ENCODE assay signal across 1 fruit fly cellular context in genomic region chr3L:19216377-19216776, dm6.
TF ChIP-seq lines count a peak whose summit lies in the region.

No protein-coding gene starts in this region.

TF ChIP-seq in whole organism, embryonic, 481 proteins besides CTCF, POLR2A, EP300 and RAD21 (continued from another document and continues in another):
- TF ChIP-seq CG14710 (tag; optimal IDR thresholded peaks at IDR 0.05; lab: Kevin White, UChicago) (peak; percentile 0), nau (GFP tag; optimal IDR thresholded peaks at IDR 0.05; lab: Kevin White, UChicago) (no peak), Mad (GFP tag; optimal IDR thresholded peaks at IDR 0.05; lab: Kevin White, UChicago) (no peak), sisA (GFP tag; IDR thresholded peaks at IDR 0.05; lab: Robert Waterston, UW) (peak; percentile 17; the same call in 1 of the 2 replicates), shn (GFP tag; optimal IDR thresholded peaks at IDR 0.05; lab: Kevin White, UChicago) (no peak), CG7556 (GFP tag; optimal IDR thresholded peaks at IDR 0.05; lab: Kevin White, UChicago) (peak; percentile 48), Hr51 (GFP tag; optimal IDR thresholded peaks at IDR 0.05; lab: Kevin White, UChicago) (peak in 1 of 2 experiments; percentile 71), caup (GFP tag; optimal IDR thresholded peaks at IDR 0.05; lab: Kevin White, UChicago; ENCODE audit: severe bottlenecking) (peak; percentile 37), usp (GFP tag; optimal IDR thresholded peaks at IDR 0.05; lab: Kevin White, UChicago) (no peak), CG18262 (tag; optimal IDR thresholded peaks at IDR 0.05; lab: Kevin White, UChicago) (peak; percentile 41), CG43689 (GFP tag; IDR thresholded peaks at IDR 0.05; lab: Robert Waterston, UW) (no peak), nerfin-1 (tag; optimal IDR thresholded peaks at IDR 0.05; lab: Kevin White, UChicago) (peak; percentile 10), ranshi (GFP tag; IDR thresholded peaks at IDR 0.05; lab: Robert Waterston, UW) (peak; percentile 51), ind (GFP tag; optimal IDR thresholded peaks at IDR 0.05; lab: Kevin White, UChicago) (peak; percentile 40), bsh (GFP tag; optimal IDR thresholded peaks at IDR 0.05; lab: Kevin White, UChicago) (peak in 1 of 2 experiments; percentile 27), dpn (GFP tag; optimal IDR thresholded peaks at IDR 0.05; lab: Kevin White, UChicago) (peak in 1 of 2 experiments; percentile 29), Hsf (GFP tag; optimal IDR thresholded peaks at IDR 0.05; lab: Kevin White, UChicago) (no peak), pho (GFP tag; optimal IDR thresholded peaks at IDR 0.05; lab: Kevin White, UChicago) (no peak), ac (GFP tag; optimal IDR thresholded peaks at IDR 0.05; lab: Kevin White, UChicago) (no peak), CG18599 (GFP tag; optimal IDR thresholded peaks at IDR 0.05; lab: Kevin White, UChicago) (peak; percentile 71), ATbp (GFP tag; optimal IDR thresholded peaks at IDR 0.05; lab: Kevin White, UChicago) (peak; percentile 23), CG2712 (tag; optimal IDR thresholded peaks at IDR 0.05; lab: Kevin White, UChicago) (peak; percentile 51), MESR4 (GFP tag; optimal IDR thresholded peaks at IDR 0.05; lab: Kevin White, UChicago) (no peak), sug (tag; optimal IDR thresholded peaks at IDR 0.05; lab: Kevin White, UChicago) (no peak), slp2 (GFP tag; optimal IDR thresholded peaks at IDR 0.05; lab: Kevin White, UChicago) (no peak), CG7839 (tag; optimal IDR thresholded peaks at IDR 0.05; lab: Kevin White, UChicago) (peak; percentile 70), TFAM (GFP tag; optimal IDR thresholded peaks at IDR 0.05; lab: Kevin White, UChicago) (no peak), bcd (GFP tag; optimal IDR thresholded peaks at IDR 0.05; lab: Kevin White, UChicago) (peak; percentile 51), CG7372 (GFP tag; IDR thresholded peaks at IDR 0.05; lab: Robert Waterston, UW) (no peak), CG15479 (GFP tag; optimal IDR thresholded peaks at IDR 0.05; lab: Kevin White, UChicago) (no peak), CG30431 (GFP tag; optimal IDR thresholded peaks at IDR 0.05; lab: Kevin White, UChicago) (no peak), danr (GFP tag; IDR thresholded peaks at IDR 0.05; lab: Robert Waterston, UW) (no peak), CG14860 (GFP tag; IDR thresholded peaks at IDR 0.05; lab: Robert Waterston, UW; ENCODE audit: partially characterized antibody) (no peak), tna (GFP tag; IDR thresholded peaks at IDR 0.05; lab: Robert Waterston, UW; ENCODE audit: partially characterized antibody) (no peak), CG2199 (GFP tag; IDR thresholded peaks at IDR 0.05; lab: Robert Waterston, UW) (no peak), CG10209 (GFP tag; optimal IDR thresholded peaks at IDR 0.05; lab: Kevin White, UChicago) (peak; percentile 22), tin (GFP tag; optimal IDR thresholded peaks at IDR 0.05; lab: Kevin White, UChicago) (peak; percentile 7), scrt (GFP tag; optimal IDR thresholded peaks at IDR 0.05; lab: Kevin White, UChicago) (peak; percentile 52), E2f2 (GFP tag; IDR thresholded peaks at IDR 0.05; lab: Robert Waterston, UW) (peak; percentile 12; the same call in 1 of the 2 replicates), dati (GFP tag; IDR thresholded peaks at IDR 0.05; lab: Robert Waterston, UW) (no peak), br (optimal IDR thresholded peaks at IDR 0.05; lab: Kevin White, UChicago) (no peak), CG16779 (GFP tag; IDR thresholded peaks at IDR 0.05; lab: Robert Waterston, UW) (no peak), cwo (GFP tag; optimal IDR thresholded peaks at IDR 0.05; lab: Kevin White, UChicago) (peak; percentile 62), HmgZ (tag; optimal IDR thresholded peaks at IDR 0.05; lab: Kevin White, UChicago) (peak; percentile 11), fu2 (GFP tag; optimal IDR thresholded peaks at IDR 0.05; lab: Kevin White, UChicago) (no peak), CG4820 (GFP tag; optimal IDR thresholded peaks at IDR 0.05; lab: Kevin White, UChicago) (no peak), CG1233 (GFP tag; optimal IDR thresholded peaks at IDR 0.05; lab: Kevin White, UChicago) (peak; percentile 46), Chrac-16 (GFP tag; optimal IDR thresholded peaks at IDR 0.05; lab: Kevin White, UChicago) (no peak), CG4404 (GFP tag; IDR thresholded peaks at IDR 0.05; lab: Robert Waterston, UW) (no peak), pan (optimal IDR thresholded peaks at IDR 0.05; lab: Kevin White, UChicago) (no peak), pan (GFP tag; optimal IDR thresholded peaks at IDR 0.05 in 1 of 2, IDR thresholded peaks at IDR 0.05 in 1 of 2) (peak in 1 of 2 experiments; percentile 57), fd96Cb (tag; optimal IDR thresholded peaks at IDR 0.05; lab: Kevin White, UChicago) (peak; percentile 27), salm (tag; optimal IDR thresholded peaks at IDR 0.05; lab: Kevin White, UChicago) (no peak), Med (GFP tag; lab: Kevin White, UChicago) (peak; percentile 69), CG10543 (GFP tag; optimal IDR thresholded peaks at IDR 0.05; lab: Kevin White, UChicago) (no peak), CG8290 (GFP tag; optimal IDR thresholded peaks at IDR 0.05; lab: Kevin White, UChicago) (no peak), CG8290 (tag; optimal IDR thresholded peaks at IDR 0.05; lab: Kevin White, UChicago) (peak in 1 of 2 experiments; percentile 39), Nf-YB (GFP tag; optimal IDR thresholded peaks at IDR 0.05; lab: Kevin White, UChicago) (no peak), p53 (GFP tag; optimal IDR thresholded peaks at IDR 0.05; lab: Kevin White, UChicago) (no peak), ken (GFP tag; IDR thresholded peaks at IDR 0.05; lab: Robert Waterston, UW) (0 out of 3 replicates have a peak, but pooled peaks have one; percentile 21), insv (GFP tag; optimal IDR thresholded peaks at IDR 0.05; lab: Kevin White, UChicago) (no peak), CG12391 (tag; optimal IDR thresholded peaks at IDR 0.05; lab: Kevin White, UChicago) (peak; percentile 48), Rfx (GFP tag; IDR thresholded peaks at IDR 0.05; lab: Robert Waterston, UW) (peak; percentile 67), Oli (tag; optimal IDR thresholded peaks at IDR 0.05; lab: Kevin White, UChicago) (peak; percentile 34), Xbp1 (GFP tag; optimal IDR thresholded peaks at IDR 0.05; lab: Kevin White, UChicago) (peak; percentile 35), Jarid2 (GFP tag; optimal IDR thresholded peaks at IDR 0.05; lab: Kevin White, UChicago) (peak; percentile 8), PHDP (tag; optimal IDR thresholded peaks at IDR 0.05; lab: Kevin White, UChicago) (peak; percentile 67), CG33557 (GFP tag; optimal IDR thresholded peaks at IDR 0.05; lab: Kevin White, UChicago) (no peak), Atf-2 (GFP tag; optimal IDR thresholded peaks at IDR 0.05; lab: Kevin White, UChicago) (no peak), yki (optimal IDR thresholded peaks at IDR 0.05; lab: Kevin White, UChicago) (no peak), NFAT (GFP tag; IDR thresholded peaks at IDR 0.05; lab: Robert Waterston, UW) (no peak), CG13775 (GFP tag; optimal IDR thresholded peaks at IDR 0.05; lab: Kevin White, UChicago) (no peak), Vsx1 (GFP tag; optimal IDR thresholded peaks at IDR 0.05; lab: Kevin White, UChicago) (no peak), CG10267 (tag; optimal IDR thresholded peaks at IDR 0.05; lab: Kevin White, UChicago) (peak; percentile 10), oc (tag; optimal IDR thresholded peaks at IDR 0.05; lab: Kevin White, UChicago) (peak; percentile 0), emc (GFP tag; optimal IDR thresholded peaks at IDR 0.05; lab: Kevin White, UChicago) (no peak), ro (GFP tag; IDR thresholded peaks at IDR 0.05; lab: Robert Waterston, UW) (no peak), Ssrp (tag; optimal IDR thresholded peaks at IDR 0.05; lab: Kevin White, UChicago) (peak; percentile 17), Usf (GFP tag; optimal IDR thresholded peaks at IDR 0.05; lab: Kevin White, UChicago) (no peak), Xrp1 (GFP tag; IDR thresholded peaks at IDR 0.05; lab: Robert Waterston, UW) (peak; percentile 55; the same call in 1 of the 2 replicates), CG12104 (GFP tag; optimal IDR thresholded peaks at IDR 0.05; lab: Kevin White, UChicago) (peak; percentile 15), zen2 (GFP tag; IDR thresholded peaks at IDR 0.05; lab: Robert Waterston, UW; ENCODE audit: partially characterized antibody) (no peak), Ptx1 (GFP tag; IDR thresholded peaks at IDR 0.05; lab: Robert Waterston, UW) (peak; percentile 58), stc (GFP tag; IDR thresholded peaks at IDR 0.05; lab: Robert Waterston, UW) (peak; percentile 48; the same call in 1 of the 2 replicates), ato (GFP tag; IDR thresholded peaks at IDR 0.05; lab: Robert Waterston, UW; ENCODE audit: partially characterized antibody) (no peak), CoRest (tag; optimal IDR thresholded peaks at IDR 0.05; lab: Kevin White, UChicago) (peak; percentile 45), sr (GFP tag; IDR thresholded peaks at IDR 0.05; lab: Robert Waterston, UW) (no peak), wdn (GFP tag; IDR thresholded peaks at IDR 0.05; lab: Robert Waterston, UW) (no peak), MTF-1 (GFP tag; optimal IDR thresholded peaks at IDR 0.05; lab: Kevin White, UChicago; ENCODE audit: borderline replicate concordance) (peak; percentile 17), BtbVII (GFP tag; optimal IDR thresholded peaks at IDR 0.05; lab: Kevin White, UChicago) (peak; percentile 20), CG9215 (GFP tag; IDR thresholded peaks at IDR 0.05; lab: Robert Waterston, UW) (no peak), NC2β (GFP tag; optimal IDR thresholded peaks at IDR 0.05; lab: Kevin White, UChicago) (no peak), al (GFP tag; IDR thresholded peaks at IDR 0.05; lab: Robert Waterston, UW) (peak; percentile 35; the same call in 1 of the 2 replicates), CG8924 (tag; optimal IDR thresholded peaks at IDR 0.05; lab: Kevin White, UChicago) (peak; percentile 51), trh (GFP tag; optimal IDR thresholded peaks at IDR 0.05; lab: Kevin White, UChicago) (no peak), CG9727 (GFP tag; optimal IDR thresholded peaks at IDR 0.05; lab: Kevin White, UChicago) (peak; percentile 32), CG6791 (GFP tag; IDR thresholded peaks at IDR 0.05; lab: Robert Waterston, UW; ENCODE audit: partially characterized antibody) (no peak), ewg (GFP tag; optimal IDR thresholded peaks at IDR 0.05; lab: Kevin White, UChicago) (peak; percentile 10), tap (tag; optimal IDR thresholded peaks at IDR 0.05; lab: Kevin White, UChicago) (peak; percentile 53), Elba2 (GFP tag; optimal IDR thresholded peaks at IDR 0.05; lab: Kevin White, UChicago) (no peak), chn (GFP tag; optimal IDR thresholded peaks at IDR 0.05; lab: Kevin White, UChicago) (no peak), CG4282 (GFP tag; optimal IDR thresholded peaks at IDR 0.05; lab: Kevin White, UChicago) (no peak), unpg (GFP tag; optimal IDR thresholded peaks at IDR 0.05; lab: Kevin White, UChicago) (peak; percentile 64), Hmr (GFP tag; optimal IDR thresholded peaks at IDR 0.05; lab: Kevin White, UChicago) (peak; percentile 58), CG4617 (GFP tag; optimal IDR thresholded peaks at IDR 0.05; lab: Kevin White, UChicago; ENCODE audit: borderline replicate concordance) (no peak), CG10147 (GFP tag; optimal IDR thresholded peaks at IDR 0.05; lab: Kevin White, UChicago) (peak; percentile 76), eyg (GFP tag; optimal IDR thresholded peaks at IDR 0.05; lab: Kevin White, UChicago) (no peak), Dek (tag; optimal IDR thresholded peaks at IDR 0.05; lab: Kevin White, UChicago) (peak; percentile 29), Nf-YA (GFP tag; IDR thresholded peaks at IDR 0.05; lab: Robert Waterston, UW) (no peak), CG10431 (GFP tag; optimal IDR thresholded peaks at IDR 0.05; lab: Kevin White, UChicago) (no peak), Bdp1 (GFP tag; optimal IDR thresholded peaks at IDR 0.05; lab: Kevin White, UChicago) (no peak), CG6654 (GFP tag; optimal IDR thresholded peaks at IDR 0.05; lab: Kevin White, UChicago) (no peak), Poxn (GFP tag; IDR thresholded peaks at IDR 0.05; lab: Robert Waterston, UW) (no peak), Spps (tag; optimal IDR thresholded peaks at IDR 0.05; lab: Kevin White, UChicago) (no peak), Dref (GFP tag; IDR thresholded peaks at IDR 0.05; lab: Robert Waterston, UW) (no peak), CG14014 (GFP tag; IDR thresholded peaks at IDR 0.05; lab: Robert Waterston, UW) (peak; percentile 30; the same call in 1 of the 2 replicates), Fer2 (tag; optimal IDR thresholded peaks at IDR 0.05; lab: Kevin White, UChicago) (no peak), CG10959 (GFP tag; IDR thresholded peaks at IDR 0.05; lab: Robert Waterston, UW) (no peak), corto (GFP tag; optimal IDR thresholded peaks at IDR 0.05; lab: Kevin White, UChicago) (no peak), jumu (GFP tag; optimal IDR thresholded peaks at IDR 0.05; lab: Kevin White, UChicago) (no peak), CG17912 (GFP tag; optimal IDR thresholded peaks at IDR 0.05; lab: Kevin White, UChicago) (no peak), CG9797 (GFP tag; optimal IDR thresholded peaks at IDR 0.05; lab: Kevin White, UChicago) (no peak), HLH3B (GFP tag; IDR thresholded peaks at IDR 0.05; lab: Robert Waterston, UW) (0 out of 2 replicates have a peak, but pooled peaks have one; percentile 41), ham (GFP tag; IDR thresholded peaks at IDR 0.05; lab: Robert Waterston, UW) (no peak), CG12299 (tag; optimal IDR thresholded peaks at IDR 0.05; lab: Kevin White, UChicago) (no peak), CG31441 (GFP tag; IDR thresholded peaks at IDR 0.05; lab: Robert Waterston, UW) (peak; percentile 68), CG5180 (GFP tag; optimal IDR thresholded peaks at IDR 0.05; lab: Kevin White, UChicago) (peak; percentile 24), ssp (GFP tag; IDR thresholded peaks at IDR 0.05; lab: Robert Waterston, UW) (no peak), Sox100B (GFP tag; optimal IDR thresholded peaks at IDR 0.05; lab: Kevin White, UChicago) (peak; percentile 34), B-H2 (GFP tag; optimal IDR thresholded peaks at IDR 0.05; lab: Kevin White, UChicago) (no peak), CG12769 (tag; optimal IDR thresholded peaks at IDR 0.05; lab: Kevin White, UChicago) (peak; percentile 74), hkb (optimal IDR thresholded peaks at IDR 0.05; lab: Kevin White, UChicago) (no peak), hkb (GFP tag; IDR thresholded peaks at IDR 0.05; lab: Robert Waterston, UW) (peak; percentile 56), Aef1 (GFP tag; IDR thresholded peaks at IDR 0.05; lab: Robert Waterston, UW) (0 out of 3 replicates have a peak, but pooled peaks have one; percentile 14)
